Worm (Caenorhabditis elegans): ENCODE results near the gene srh-80.

srh-80 gene

DNA sequence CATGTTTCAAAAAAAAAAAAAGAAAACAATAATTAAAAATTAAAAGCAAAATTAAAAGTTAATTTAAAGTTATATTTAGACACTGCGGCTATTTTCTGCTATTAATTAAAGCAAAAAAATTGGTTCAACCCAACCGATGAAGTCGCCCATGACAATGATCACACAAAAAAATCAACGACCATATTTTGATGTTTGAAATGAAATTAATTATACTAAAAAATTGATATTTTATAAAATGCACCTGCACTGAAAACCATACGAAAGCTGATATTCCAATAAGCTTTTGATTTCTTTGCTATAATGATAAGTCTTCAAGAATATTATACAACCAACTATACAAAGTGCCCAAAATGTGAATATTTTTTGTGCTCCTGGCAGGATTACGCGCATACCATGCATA, at the start of gene srh-80:
TSS of gene srh-80 (plus strand) at position 301 of the 400 bp plus-strand sequence.
- TF ChIP-seq tbx-11 (GFP tag; IDR thresholded peaks at IDR 0.05) (no peak), pes-1 (GFP tag; IDR thresholded peaks at IDR 0.05) (no peak), ceh-36 (tag; optimal IDR thresholded peaks at IDR 0.05) (no peak), aly-1 (tag; optimal IDR thresholded peaks at IDR 0.05) (no peak), sea-1 (GFP tag; conservative IDR thresholded peaks at IDR 0.05) (no peak), B0310.2 (tag; optimal IDR thresholded peaks at IDR 0.05) (no peak), ets-7 (tag; optimal IDR thresholded peaks at IDR 0.05) (no peak), F13C5.2 (tag; optimal IDR thresholded peaks at IDR 0.05) (no peak), hmbx-1 (tag; optimal IDR thresholded peaks at IDR 0.05) (no peak), tbx-37 (GFP tag; conservative IDR thresholded peaks at IDR 0.05) (no peak), scrt-1 (GFP tag; IDR thresholded peaks at IDR 0.05) (no peak), flt-1 (GFP tag; IDR thresholded peaks at IDR 0.05) (no peak)

ce11 chrV:172110-172509, 47.6 kb upstream of the srh-80 start, which contains the start of gene cfap-36:
cfap-36 (minus strand) TSS chrV:172210.
- TF ChIP-seq ets-7 (tag; optimal IDR thresholded peaks at IDR 0.05) (no peak), tbx-37 (GFP tag; conservative IDR thresholded peaks at IDR 0.05) (no peak), tra-4 (tag; optimal IDR thresholded peaks at IDR 0.05) (no peak), hmg-4 (GFP tag; optimal IDR thresholded peaks at IDR 0.05) (no peak), ama-1 (optimal IDR thresholded peaks at IDR 0.05) (no peak), ceh-36 (tag; optimal IDR thresholded peaks at IDR 0.05) (no peak), B0310.2 (tag; optimal IDR thresholded peaks at IDR 0.05) (no peak), ceh-13 (GFP tag; optimal IDR thresholded peaks at IDR 0.05) (no peak), flt-1 (GFP tag; IDR thresholded peaks at IDR 0.05) (no peak), sea-1 (GFP tag; conservative IDR thresholded peaks at IDR 0.05) (no peak), aly-1 (tag; optimal IDR thresholded peaks at IDR 0.05) (no peak), hnd-1 (tag; optimal IDR thresholded peaks at IDR 0.05) (no peak), scrt-1 (GFP tag; IDR thresholded peaks at IDR 0.05) (no peak), F13C5.2 (tag; optimal IDR thresholded peaks at IDR 0.05) (no peak), tbx-11 (GFP tag; IDR thresholded peaks at IDR 0.05) (no peak), hmbx-1 (tag; optimal IDR thresholded peaks at IDR 0.05) (no peak), pes-1 (GFP tag; IDR thresholded peaks at IDR 0.05) (no peak)

DNA sequence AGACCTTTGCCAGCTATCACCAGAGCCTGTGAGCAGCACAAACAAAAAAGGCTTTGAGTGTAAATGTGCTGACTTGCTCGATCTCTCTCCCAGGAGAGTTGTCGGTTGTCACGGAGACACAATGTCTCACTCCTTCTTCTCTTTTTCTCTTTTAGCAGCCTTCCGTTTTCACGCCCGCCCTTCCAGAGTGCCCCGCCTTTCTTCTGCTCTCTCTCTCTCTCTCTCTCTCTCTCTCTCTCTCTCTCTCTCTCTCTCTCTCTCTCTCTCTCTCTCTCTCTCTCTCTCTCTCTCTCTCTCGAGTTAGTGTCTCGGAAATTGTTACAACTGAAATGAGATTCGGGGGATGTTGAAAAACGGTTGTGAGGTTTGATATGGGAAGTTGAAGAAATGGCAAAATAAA, 46.3 kb upstream of the srh-80 start:
- TF ChIP-seq pes-1 (GFP tag; IDR thresholded peaks at IDR 0.05) (no peak), ceh-13 (GFP tag; optimal IDR thresholded peaks at IDR 0.05) (no peak), B0310.2 (tag; optimal IDR thresholded peaks at IDR 0.05) (no peak), ceh-36 (tag; optimal IDR thresholded peaks at IDR 0.05) (no peak), sea-1 (GFP tag; conservative IDR thresholded peaks at IDR 0.05) (no peak), scrt-1 (GFP tag; IDR thresholded peaks at IDR 0.05) (no peak), hmbx-1 (tag; optimal IDR thresholded peaks at IDR 0.05) (no peak), aly-1 (tag; optimal IDR thresholded peaks at IDR 0.05) (no peak), flt-1 (GFP tag; IDR thresholded peaks at IDR 0.05) (no peak), hnd-1 (tag; optimal IDR thresholded peaks at IDR 0.05) (no peak), tbx-37 (GFP tag; conservative IDR thresholded peaks at IDR 0.05) (no peak), F13C5.2 (tag; optimal IDR thresholded peaks at IDR 0.05) (no peak), ets-7 (tag; optimal IDR thresholded peaks at IDR 0.05) (no peak), tbx-11 (GFP tag; IDR thresholded peaks at IDR 0.05) (no peak), hmg-4 (GFP tag; optimal IDR thresholded peaks at IDR 0.05) (no peak), ama-1 (optimal IDR thresholded peaks at IDR 0.05) (no peak), tra-4 (tag; optimal IDR thresholded peaks at IDR 0.05) (no peak)

ce11 chrV:174520-174919, 45.2 kb upstream of the srh-80 start:
- TF ChIP-seq hnd-1 (tag; optimal IDR thresholded peaks at IDR 0.05) (no peak), flt-1 (GFP tag; IDR thresholded peaks at IDR 0.05) (no peak), B0310.2 (tag; optimal IDR thresholded peaks at IDR 0.05) (no peak), ceh-13 (GFP tag; optimal IDR thresholded peaks at IDR 0.05) (no peak), aly-1 (tag; optimal IDR thresholded peaks at IDR 0.05) (no peak), ceh-36 (tag; optimal IDR thresholded peaks at IDR 0.05) (no peak), F13C5.2 (tag; optimal IDR thresholded peaks at IDR 0.05) (no peak), sea-1 (GFP tag; conservative IDR thresholded peaks at IDR 0.05) (no peak), tra-4 (tag; optimal IDR thresholded peaks at IDR 0.05) (no peak), tbx-11 (GFP tag; IDR thresholded peaks at IDR 0.05) (no peak), ama-1 (optimal IDR thresholded peaks at IDR 0.05) (no peak), tbx-37 (GFP tag; conservative IDR thresholded peaks at IDR 0.05) (no peak), scrt-1 (GFP tag; IDR thresholded peaks at IDR 0.05) (no peak)

ce11 chrV:176870-177467, 42.8 kb upstream of the srh-80 start, which contains the start of gene cul-3:
cul-3 (plus strand) TSS chrV:177417.
- TF ChIP-seq scrt-1 (GFP tag; IDR thresholded peaks at IDR 0.05) (no peak), hmbx-1 (tag; optimal IDR thresholded peaks at IDR 0.05) (no peak), aly-1 (tag; optimal IDR thresholded peaks at IDR 0.05) (no peak)

- no peak for TF ChIP-seq ets-7 (tag; optimal IDR thresholded peaks at IDR 0.05)
- no peak for TF ChIP-seq hnd-1 (tag; optimal IDR thresholded peaks at IDR 0.05)
- no peak for TF ChIP-seq pes-1 (GFP tag; IDR thresholded peaks at IDR 0.05)
- no peak for TF ChIP-seq ama-1 (optimal IDR thresholded peaks at IDR 0.05)
- TF ChIP-seq ceh-13 (GFP tag; optimal IDR thresholded peaks at IDR 0.05), result no peak
- no peak for TF ChIP-seq tbx-37 (GFP tag; conservative IDR thresholded peaks at IDR 0.05)
- no peak for TF ChIP-seq tbx-11 (GFP tag; IDR thresholded peaks at IDR 0.05)
- TF ChIP-seq hmbx-1 (tag; optimal IDR thresholded peaks at IDR 0.05), result no peak
- no peak for TF ChIP-seq B0310.2 (tag; optimal IDR thresholded peaks at IDR 0.05)
- no peak for TF ChIP-seq F13C5.2 (tag; optimal IDR thresholded peaks at IDR 0.05)
- TF ChIP-seq flt-1 (GFP tag; IDR thresholded peaks at IDR 0.05), result no peak
- no peak for TF ChIP-seq aly-1 (tag; optimal IDR thresholded peaks at IDR 0.05)
- no peak for TF ChIP-seq tra-4 (tag; optimal IDR thresholded peaks at IDR 0.05)
- no peak for TF ChIP-seq hmg-4 (GFP tag; optimal IDR thresholded peaks at IDR 0.05)
- no peak for TF ChIP-seq sea-1 (GFP tag; conservative IDR thresholded peaks at IDR 0.05)
- no peak for TF ChIP-seq scrt-1 (GFP tag; IDR thresholded peaks at IDR 0.05)
Observed at ce11 chrV:185124-185523, 34.6 kb upstream of the srh-80 start.

DNA sequence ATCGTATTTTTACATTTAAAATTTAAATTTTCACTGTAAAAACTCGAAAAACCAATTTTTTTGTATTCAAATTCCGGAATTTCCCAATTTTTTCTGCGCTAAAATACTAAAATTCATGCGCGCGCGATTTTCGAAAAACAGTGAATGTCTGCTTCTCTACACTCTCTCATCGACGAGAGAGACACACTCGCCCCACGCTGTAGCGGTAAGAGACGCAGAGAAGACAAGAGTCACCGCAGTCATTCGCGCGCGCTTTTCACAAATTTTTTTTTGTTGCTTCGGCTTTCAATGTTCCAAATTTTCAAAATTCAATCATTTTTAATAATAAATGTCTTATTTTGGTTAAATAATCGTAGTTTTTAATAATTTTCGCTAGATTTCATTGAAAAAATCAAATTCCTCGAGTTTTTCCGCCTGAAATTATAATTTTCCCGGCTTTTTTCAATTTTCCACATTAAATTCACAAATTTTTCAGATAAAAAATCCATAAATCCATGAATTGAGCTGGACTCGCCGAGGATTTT, 34.0 kb upstream of the srh-80 start, which contains the start of gene arid-1:
TSS of gene arid-1 (plus strand) at position 474 of the 524 bp plus-strand sequence.
- TF ChIP-seq sea-1 (GFP tag; conservative IDR thresholded peaks at IDR 0.05) (no peak), F13C5.2 (tag; optimal IDR thresholded peaks at IDR 0.05) (peak; percentile 17)
